Fruit fly (Drosophila melanogaster) S2 (cell line): ENCODE data around the gene mthl11.

ENCODE experiments used
- CG8478 ChIP-seq: fragments of >200 bp; optimal IDR thresholded peaks from 2 replicates; lab custom pipeline; 2018
- CTCF ChIP-seq, 2 experiments: fragments of >200 bp; optimal IDR thresholded peaks; 2 replicates each; lab custom pipeline; 2018

mthl11 gene

dm6 chr3R:10380025-10380424, 20.8 kb upstream of the mthl11 start:
- no peak for TF ChIP-seq CTCF (optimal IDR thresholded peaks at IDR 0.05; lab: Kevin White, UChicago)
- no peak for TF ChIP-seq CG8478 (lab: Kevin White, UChicago)

- no peak for TF ChIP-seq CG8478 (lab: Kevin White, UChicago)
- no peak for TF ChIP-seq CTCF (optimal IDR thresholded peaks at IDR 0.05; lab: Kevin White, UChicago)
Measured at dm6 chr3R:10388128-10389026, 12.5 kb upstream of the mthl11 start, which contains the start of gene cwo. Gene cwo, plus strand, starts transcription at chr3R:10388258.

dm6 chr3R:10389027-10389465, 11.8 kb upstream of the mthl11 start:
- TF ChIP-seq CG8478 (lab: Kevin White, UChicago): no peak
- TF ChIP-seq CTCF (optimal IDR thresholded peaks at IDR 0.05; lab: Kevin White, UChicago): no peak

dm6 chr3R:10389877-10390468, 10.9 kb upstream of the mthl11 start:
- TF ChIP-seq CTCF (optimal IDR thresholded peaks at IDR 0.05; lab: Kevin White, UChicago) (no peak), CG8478 (lab: Kevin White, UChicago) (no peak)

dm6 chr3R:10390914-10391377, 9.9 kb upstream of the mthl11 start:
- TF ChIP-seq CG8478 (lab: Kevin White, UChicago): no peak
- no peak for TF ChIP-seq CTCF (optimal IDR thresholded peaks at IDR 0.05; lab: Kevin White, UChicago)

dm6 chr3R:10391863-10392538, 8.8 kb upstream of the mthl11 start:
- no peak for TF ChIP-seq CG8478 (lab: Kevin White, UChicago)
- no peak for TF ChIP-seq CTCF (optimal IDR thresholded peaks at IDR 0.05; lab: Kevin White, UChicago)

DNA sequence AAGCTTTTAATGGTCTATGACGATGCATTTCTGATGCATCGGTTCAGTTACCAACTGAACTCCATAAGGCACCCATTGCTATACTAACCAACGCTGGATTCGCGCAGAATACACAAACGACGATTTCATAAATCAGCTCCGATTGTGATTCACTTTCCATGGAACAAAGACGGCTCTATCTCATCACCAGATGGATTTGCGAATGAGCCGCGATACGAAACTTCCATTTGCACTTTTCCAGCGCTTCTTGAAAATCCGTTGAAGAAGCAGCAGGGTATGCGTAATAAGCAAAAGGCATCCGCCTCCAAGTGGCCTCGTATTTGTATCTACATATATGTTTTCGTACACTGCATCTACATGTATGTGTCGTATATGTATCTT, 8.3 kb upstream of the mthl11 start:
- no peak for TF ChIP-seq CG8478 (lab: Kevin White, UChicago)
- TF ChIP-seq CTCF (optimal IDR thresholded peaks at IDR 0.05; lab: Kevin White, UChicago): no peak

- TF ChIP-seq CTCF (optimal IDR thresholded peaks at IDR 0.05; lab: Kevin White, UChicago) (no peak), CG8478 (lab: Kevin White, UChicago) (no peak)
Measured at dm6 chr3R:10393020-10393653, 7.7 kb upstream of the mthl11 start.

DNA sequence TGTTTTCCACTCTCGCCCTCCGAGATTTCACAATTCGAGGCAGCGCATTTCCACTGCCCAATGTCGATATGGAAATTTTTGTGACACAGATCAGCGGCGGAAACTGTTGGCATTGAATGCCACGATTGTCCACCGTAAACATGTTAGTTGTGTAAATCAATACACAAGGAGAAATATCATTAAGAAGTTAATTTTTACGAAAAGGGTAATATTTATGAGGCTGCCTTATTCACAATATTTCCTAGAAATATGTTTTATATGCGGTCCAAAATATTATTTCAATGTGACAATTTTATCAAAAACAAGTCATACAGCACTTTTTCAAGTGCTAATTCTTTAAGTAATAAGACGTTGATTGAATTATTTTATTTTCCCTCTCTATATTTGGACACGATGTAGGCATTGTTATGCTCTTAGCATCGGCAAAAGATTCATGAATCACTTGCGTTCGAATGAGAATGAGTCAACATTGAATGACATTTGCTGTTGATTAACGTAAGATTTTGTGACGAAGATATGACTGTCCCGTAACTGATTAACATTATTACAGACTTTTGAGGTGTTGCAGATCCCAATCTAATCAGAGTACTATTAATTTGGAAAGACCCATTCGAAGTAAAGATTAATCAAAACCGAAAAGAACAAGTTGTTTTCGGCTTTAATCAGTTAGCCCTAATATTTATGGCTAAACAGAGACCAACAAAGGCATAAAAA, 7.0 kb upstream of the mthl11 start:
- TF ChIP-seq CTCF (optimal IDR thresholded peaks at IDR 0.05; lab: Kevin White, UChicago) (no peak), CG8478 (lab: Kevin White, UChicago) (no peak)

DNA sequence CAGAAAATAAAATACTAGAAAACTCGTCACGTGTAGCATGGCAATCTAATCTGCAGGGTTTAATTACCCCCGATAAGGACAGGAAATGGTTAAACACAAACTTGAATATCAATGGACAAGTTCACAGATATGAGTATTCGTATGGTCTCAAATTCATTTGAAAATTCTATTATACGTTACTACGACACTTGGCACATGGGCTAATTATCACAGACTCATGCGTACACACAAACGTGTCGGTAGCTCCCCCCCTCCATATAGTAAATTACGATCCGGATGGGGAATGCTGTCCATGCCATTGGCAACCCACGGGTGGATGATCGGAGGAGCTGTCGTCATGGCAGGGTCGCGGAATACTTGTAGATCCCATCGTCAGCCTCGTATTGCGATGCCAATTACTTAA, 6.5 kb upstream of the mthl11 start:
- TF ChIP-seq CG8478 (lab: Kevin White, UChicago) (no peak), CTCF (optimal IDR thresholded peaks at IDR 0.05; lab: Kevin White, UChicago) (no peak)

dm6 chr3R:10395233-10395815, 5.5 kb upstream of the mthl11 start:
- TF ChIP-seq CG8478 (lab: Kevin White, UChicago): no peak
- no peak for TF ChIP-seq CTCF (optimal IDR thresholded peaks at IDR 0.05; lab: Kevin White, UChicago)

DNA sequence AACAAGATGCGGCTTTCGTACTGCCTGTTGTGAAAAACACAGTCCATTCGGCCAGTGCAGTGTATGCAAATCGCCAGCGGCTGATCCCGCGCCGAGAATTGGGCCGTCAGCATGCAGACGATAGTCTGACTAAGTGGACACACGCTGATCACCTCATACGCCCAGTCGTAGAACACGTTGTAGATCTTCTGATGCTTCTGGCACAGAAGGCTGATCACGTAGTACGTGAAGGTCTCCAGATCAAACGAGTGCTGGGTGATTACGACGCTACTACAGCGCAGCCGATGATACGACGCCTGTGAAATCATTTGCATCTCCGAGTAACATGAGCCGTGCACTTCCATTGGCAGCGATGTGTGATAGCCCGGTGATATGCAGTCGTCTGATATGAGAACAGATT, 3.1 kb downstream of the mthl11 start:
- no peak for TF ChIP-seq CTCF (optimal IDR thresholded peaks at IDR 0.05; lab: Kevin White, UChicago)
- TF ChIP-seq CG8478 (lab: Kevin White, UChicago): no peak

DNA sequence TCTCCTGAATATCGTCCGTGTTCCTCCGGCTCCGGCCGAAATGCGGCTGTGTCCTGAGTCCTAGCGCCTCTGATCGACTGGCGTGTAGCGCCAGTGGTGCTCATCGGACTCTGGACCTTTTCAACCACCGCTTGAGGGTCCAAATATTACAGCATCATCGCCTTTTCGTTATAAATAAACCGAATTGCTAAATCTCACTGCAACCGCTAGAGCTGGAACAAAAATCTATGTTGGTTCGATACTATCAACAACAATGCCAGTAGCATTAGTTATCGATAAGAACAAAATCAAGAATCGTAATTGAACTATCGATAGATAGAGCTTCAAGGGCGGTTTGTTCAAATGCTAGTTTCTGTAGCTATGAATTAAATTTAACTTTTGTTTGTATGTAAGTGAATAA, 6.2 kb downstream of the mthl11 start, which contains the start of gene CG6325:
Gene CG6325 (minus strand): TSS at position 220 of the 400 bp plus-strand sequence.
- TF ChIP-seq CG8478 (lab: Kevin White, UChicago) (no peak), CTCF (optimal IDR thresholded peaks at IDR 0.05; lab: Kevin White, UChicago) (no peak)
